Worm (Caenorhabditis elegans) whole organism, L4 larva: ENCODE measurements around the gene R05G6.1.

ENCODE experiments used
- D1046.2 ChIP-seq: fragments of 200-800 bp; sonication (Bioruptor generic); IDR thresholded peaks from 2 replicates; pipeline ENCODE4 v1.3.6; 2022; ENCODE audit warnings: missing genetic modification characterization, missing compliant biosample characterization
- F10B5.3 ChIP-seq: sonication (generic microtip); optimal IDR thresholded peaks from 2 replicates; lab custom pipeline; 2016; ENCODE audit warnings: mild to moderate bottlenecking, missing genetic modification characterization, missing compliant biosample characterization
- F37D6.2 ChIP-seq: sonication (generic microtip); optimal IDR thresholded peaks from 2 replicates; lab custom pipeline; 2016; ENCODE audit warnings: mild to moderate bottlenecking, missing genetic modification characterization, missing compliant biosample characterization
- F49E8.2 ChIP-seq: sonication (generic microtip); optimal IDR thresholded peaks from 2 replicates; lab custom pipeline; 2016; ENCODE audit warnings: missing compliant biosample characterization, mild to moderate bottlenecking, missing genetic modification characterization, borderline replicate concordance
- T20F7.1 ChIP-seq: fragments of 200-800 bp; sonication (Bioruptor generic); optimal IDR thresholded peaks from 2 replicates; lab custom pipeline; 2018; ENCODE audit warnings: mild to moderate bottlenecking, missing genetic modification characterization, missing compliant biosample characterization
- T26A8.4 ChIP-seq: fragments of 200-800 bp; sonication (Bioruptor generic); IDR thresholded peaks from 2 replicates; pipeline ENCODE4 v1.3.6; 2022; ENCODE audit warnings: missing genetic modification characterization, missing compliant biosample characterization
- Y5F2A.4 ChIP-seq: fragments of 200-800 bp; sonication (Bioruptor generic); optimal IDR thresholded peaks from 2 replicates; lab custom pipeline; 2018; ENCODE audit warnings: mild to moderate bottlenecking, missing genetic modification characterization, missing compliant biosample characterization
- ZK337.2 ChIP-seq: fragments of 200-800 bp; sonication (Bioruptor generic); IDR thresholded peaks from 2 replicates; pipeline ENCODE4 v1.3.6; 2022; ENCODE audit warnings: missing genetic modification reagents, missing genetic modification characterization, missing compliant biosample characterization
- aha-1 ChIP-seq: fragments of 150-350 bp; peaks from one replicate; lab custom pipeline; 2014; ENCODE audit warnings: missing biosample characterization, missing genetic modification characterization
- aly-2 ChIP-seq: sonication (generic microtip); optimal IDR thresholded peaks from 2 replicates; lab custom pipeline; 2018; ENCODE audit warnings: missing biosample characterization, missing genetic modification characterization
- ama-1 ChIP-seq: fragments of 150-350 bp; optimal IDR thresholded peaks from 2 replicates; lab custom pipeline; 2014; ENCODE audit warnings: inconsistent platforms, mixed read lengths
- arid-1 ChIP-seq: fragments of 200-800 bp; sonication (Bioruptor generic); conservative IDR thresholded peaks from 2 replicates; pipeline ENCODE4 v1.3.6; 2022; ENCODE audit warnings: missing genetic modification reagents, missing genetic modification characterization, missing compliant biosample characterization
- ceh-20 ChIP-seq: fragments of 200-800 bp; sonication (Bioruptor generic); IDR thresholded peaks from 2 replicates; pipeline ENCODE4 v1.3.6; 2022; ENCODE audit warnings: missing genetic modification reagents, missing genetic modification characterization, missing compliant biosample characterization
- cey-2 ChIP-seq: sonication (generic microtip); optimal IDR thresholded peaks from 3 replicates; lab custom pipeline; 2017; ENCODE audit warnings: missing genetic modification characterization, mild to moderate bottlenecking, missing compliant biosample characterization, antibody characterized with exemption, borderline replicate concordance; ENCODE audit not compliant: insufficient read depth
- daf-16 ChIP-seq, 3 experiments: sonication (generic microtip); optimal IDR thresholded peaks; 2 replicates each; lab custom pipeline; 2016 to 2017; ENCODE audit warnings: missing genetic modification characterization in 3 of 3, missing genetic modification reagents in 3 of 3, mild to moderate bottlenecking in 2 of 3, missing compliant biosample characterization in 2 of 3, missing biosample characterization in 1 of 3, moderate library complexity in 1 of 3
- dmd-6 ChIP-seq: fragments of 200-800 bp; sonication (Bioruptor generic); IDR thresholded peaks from 2 replicates; pipeline ENCODE4 v1.3.6; 2022; ENCODE audit warnings: missing genetic modification reagents, missing genetic modification characterization, missing compliant biosample characterization
- duxl-1 ChIP-seq: sonication (generic microtip); optimal IDR thresholded peaks from 2 replicates; lab custom pipeline; 2016; ENCODE audit warnings: mild to moderate bottlenecking, missing genetic modification characterization, moderate library complexity, missing compliant biosample characterization; ENCODE audit not compliant: poor library complexity
- fos-1 ChIP-seq: fragments of 150-350 bp; optimal IDR thresholded peaks from 2 replicates; lab custom pipeline; 2014; ENCODE audit warnings: missing biosample characterization, missing genetic modification characterization
- hlh-11 ChIP-seq: fragments of 200-800 bp; sonication (Bioruptor generic); optimal IDR thresholded peaks from 2 replicates; lab custom pipeline; 2018; ENCODE audit warnings: mild to moderate bottlenecking, missing genetic modification characterization, missing compliant biosample characterization
- hlh-30 ChIP-seq: sonication (generic microtip); optimal IDR thresholded peaks from 2 replicates; lab custom pipeline; 2017; ENCODE audit warnings: antibody characterized with exemption, mild to moderate bottlenecking, missing genetic modification characterization, missing compliant biosample characterization; ENCODE audit not compliant: insufficient read depth
- lin-1 ChIP-seq: fragments of 200-800 bp; sonication (Bioruptor generic); IDR thresholded peaks from 2 replicates; pipeline ENCODE4 v1.3.6; 2022; ENCODE audit warnings: missing genetic modification reagents, missing genetic modification characterization, missing compliant biosample characterization
- lin-13 ChIP-seq: fragments of 150-350 bp; optimal IDR thresholded peaks from 2 replicates; lab custom pipeline; 2014; ENCODE audit warnings: missing biosample characterization, missing genetic modification reagents, missing genetic modification characterization
- lin-38 ChIP-seq: fragments of 200-800 bp; sonication (Bioruptor generic); IDR thresholded peaks from 2 replicates; pipeline ENCODE4 v1.3.6; 2022; ENCODE audit warnings: missing genetic modification reagents, missing genetic modification characterization, missing compliant biosample characterization
- lir-3 ChIP-seq: sonication (generic microtip); optimal IDR thresholded peaks from 2 replicates; lab custom pipeline; 2016; ENCODE audit warnings: mild to moderate bottlenecking, missing genetic modification characterization, missing compliant biosample characterization
- lsy-2 ChIP-seq, 2 experiments: fragments of 150-350 bp in 1 of 2; sonication (generic microtip) in 1 of 2; optimal IDR thresholded peaks; 2 replicates each; lab custom pipeline; 2014 to 2017; ENCODE audit warnings: missing biosample characterization in 2 of 2, missing genetic modification characterization in 2 of 2
- madf-9 ChIP-seq: fragments of 200-800 bp; sonication (Bioruptor generic); conservative IDR thresholded peaks from 2 replicates; pipeline ENCODE4 v1.3.6; 2022; ENCODE audit warnings: missing genetic modification reagents, missing genetic modification characterization, missing compliant biosample characterization
- mdl-1 ChIP-seq, 2 experiments: fragments of 150-350 bp in 1 of 2; sonication (generic microtip) in 1 of 2; optimal IDR thresholded peaks; 2 replicates each; lab custom pipeline; 2014 to 2017; ENCODE audit warnings: missing biosample characterization in 2 of 2, missing genetic modification characterization in 2 of 2
- mep-1 ChIP-seq: fragments of 150-350 bp; sonication (generic microtip); optimal IDR thresholded peaks from 3 replicates; lab custom pipeline; 2014; ENCODE audit warnings: missing biosample characterization, missing genetic modification characterization
- mes-2 ChIP-seq: sonication (generic microtip); optimal IDR thresholded peaks from 2 replicates; lab custom pipeline; 2016; ENCODE audit warnings: missing genotype, mild to moderate bottlenecking, missing genetic modification characterization, missing compliant biosample characterization; ENCODE audit not compliant: poor library complexity, severe bottlenecking
- nhr-11 ChIP-seq: fragments of 150-350 bp; optimal IDR thresholded peaks from 2 replicates; lab custom pipeline; 2014; ENCODE audit warnings: missing biosample characterization, missing genetic modification characterization
- nhr-25 ChIP-seq: sonication (generic microtip); optimal IDR thresholded peaks from 2 replicates; lab custom pipeline; 2017; ENCODE audit warnings: missing genetic modification characterization, mild to moderate bottlenecking, missing compliant biosample characterization, antibody characterized with exemption, moderate library complexity, borderline replicate concordance; ENCODE audit not compliant: insufficient read depth
- nhr-28 ChIP-seq: fragments of 150-350 bp; optimal IDR thresholded peaks from 2 replicates; lab custom pipeline; 2014; ENCODE audit warnings: missing biosample characterization, missing genetic modification characterization
- nhr-77 ChIP-seq: fragments of 150-350 bp; optimal IDR thresholded peaks from 2 replicates; lab custom pipeline; 2014; ENCODE audit warnings: missing biosample characterization, missing genetic modification characterization
- php-3 ChIP-seq: fragments of 200-800 bp; sonication (Bioruptor generic); IDR thresholded peaks from 2 replicates; pipeline ENCODE4 v1.3.6; 2022; ENCODE audit warnings: missing genetic modification reagents, missing genetic modification characterization, missing compliant biosample characterization
- pqm-1 ChIP-seq: sonication (generic microtip); optimal IDR thresholded peaks from 2 replicates; lab custom pipeline; 2017; ENCODE audit warnings: missing biosample characterization, missing genetic modification characterization
- rbr-2 ChIP-seq: sonication (generic microtip); optimal IDR thresholded peaks from 2 replicates; lab custom pipeline; 2016; ENCODE audit warnings: missing genotype, missing genetic modification characterization, missing compliant biosample characterization
- spr-3 ChIP-seq: fragments of 200-800 bp; sonication (Bioruptor generic); optimal IDR thresholded peaks from 2 replicates; lab custom pipeline; 2018; ENCODE audit warnings: mild to moderate bottlenecking, missing genetic modification characterization, missing compliant biosample characterization
- tag-97 ChIP-seq: fragments of 200-800 bp; sonication (Bioruptor generic); IDR thresholded peaks from 2 replicates; pipeline ENCODE4 v1.3.6; 2022; ENCODE audit warnings: missing genetic modification characterization, missing compliant biosample characterization
- unc-39 ChIP-seq: sonication (generic microtip); optimal IDR thresholded peaks from 2 replicates; lab custom pipeline; 2017; ENCODE audit warnings: missing biosample characterization, missing genetic modification characterization
- unc-62 ChIP-seq, 3 experiments: fragments of 150-350 bp in 1 of 3; sonication (generic microtip); optimal IDR thresholded peaks in 2 of 3; peaks in 1 of 3; 1 replicate in 1 of 3; 2 replicates in 2 of 3; lab custom pipeline; 2014 to 2017; ENCODE audit warnings: missing biosample characterization in 3 of 3, missing genetic modification characterization in 3 of 3, missing genetic modification reagents in 3 of 3, missing genotype in 1 of 3
- zag-1 ChIP-seq: fragments of 150-350 bp; optimal IDR thresholded peaks from 2 replicates; lab custom pipeline; 2014; ENCODE audit warnings: missing biosample characterization, missing genetic modification characterization
- zfp-2 ChIP-seq: sonication (generic microtip); optimal IDR thresholded peaks from 2 replicates; lab custom pipeline; 2016; ENCODE audit warnings: mild to moderate bottlenecking, missing genetic modification characterization, missing compliant biosample characterization
- zfp-3 ChIP-seq: fragments of 200-800 bp; sonication (Bioruptor generic); conservative IDR thresholded peaks from 2 replicates; pipeline ENCODE4 v1.3.6; 2022; ENCODE audit warnings: missing genetic modification reagents, missing genetic modification characterization, missing compliant biosample characterization
- zip-11 ChIP-seq: fragments of 200-800 bp; sonication (Bioruptor generic); IDR thresholded peaks from 2 replicates; pipeline ENCODE4 v1.3.6; 2022; ENCODE audit warnings: missing genetic modification characterization, missing compliant biosample characterization
- zip-2 ChIP-seq: fragments of 150-350 bp; optimal IDR thresholded peaks from 2 replicates; lab custom pipeline; 2014; ENCODE audit warnings: missing biosample characterization, missing genetic modification characterization
- ztf-7 ChIP-seq: fragments of 150-350 bp; optimal IDR thresholded peaks from 2 replicates; lab custom pipeline; 2014; ENCODE audit warnings: missing biosample characterization, missing genetic modification characterization

Gene R05G6.1

DNA sequence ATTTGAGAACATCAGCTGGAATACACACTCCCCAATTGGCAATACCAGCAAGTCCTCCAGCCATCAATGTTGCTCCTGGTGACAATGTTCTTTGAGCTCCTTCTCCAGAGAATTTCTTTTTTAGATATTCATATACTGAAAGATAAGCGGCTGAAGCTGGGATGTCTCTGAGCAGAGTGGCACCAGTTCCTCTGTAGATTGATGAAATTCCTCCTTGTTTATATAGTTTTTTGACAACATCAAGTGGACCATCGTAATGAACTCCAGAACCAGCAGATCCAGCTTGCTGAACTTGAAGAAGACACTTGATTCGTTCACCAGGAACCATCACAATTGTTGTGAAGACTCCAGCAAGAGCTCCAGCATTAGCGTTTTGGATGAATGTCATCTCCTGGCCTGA is 19.6 kb downstream of the R05G6.1 start:
- TF ChIP-seq unc-62 (GFP tag; optimal IDR thresholded peaks at IDR 0.05 in 1 of 2; lab: Kevin White, UChicago) (peak in 1 of 2 experiments; percentile 74), unc-62 (tag; optimal IDR thresholded peaks at IDR 0.05; lab: Kevin White, UChicago) (no peak), aha-1 (peak; percentile 70), unc-39 (tag; lab: Kevin White, UChicago) (no peak)
- TF ChIP-seq, all 104 proteins: peak for 2

DNA sequence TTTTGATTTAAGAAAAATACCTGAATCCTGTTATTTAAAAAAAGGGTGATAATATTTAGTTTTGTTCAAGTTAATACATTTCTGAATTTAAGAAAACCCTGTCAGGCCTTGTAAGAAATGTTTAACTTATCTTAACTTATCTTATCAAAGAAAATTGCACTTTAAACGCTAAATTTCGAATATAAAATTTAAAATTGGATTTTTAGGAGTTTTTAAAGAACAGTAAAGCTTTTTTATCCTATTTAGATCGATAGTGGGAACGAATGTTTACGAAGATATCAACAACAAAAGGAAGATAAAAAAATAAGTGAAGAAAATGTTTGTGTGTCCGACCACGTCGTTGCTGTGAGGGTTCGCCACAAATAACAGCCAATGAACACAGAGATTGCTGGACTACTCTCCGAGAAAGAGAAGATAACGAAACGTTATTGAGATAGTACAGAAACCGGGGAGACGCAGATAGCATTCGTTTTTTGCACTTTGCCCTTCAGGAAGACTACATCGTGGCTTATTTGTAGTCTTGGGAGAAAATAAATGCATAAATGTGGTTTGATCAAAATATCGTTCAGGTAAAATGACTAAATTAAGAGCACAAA is 20.6 kb downstream of the R05G6.1 start, which contains the start of gene dif-1:
dif-1 (minus strand) TSS at position 51 of the 596 bp plus-strand sequence.
- TF ChIP-seq nhr-25 (tag; lab: Kevin White, UChicago) (no peak), lsy-2 (tag; optimal IDR thresholded peaks at IDR 0.05; lab: Kevin White, UChicago) (peak in 1 of 2 experiments; percentile 40), lir-3 (tag; lab: Kevin White, UChicago) (no peak), cey-2 (tag; lab: Kevin White, UChicago) (no peak), daf-16 (GFP tag; optimal IDR thresholded peaks at IDR 0.05; lab: Kevin White, UChicago) (peak in 1 of 2 experiments; percentile 78), daf-16 (tag; optimal IDR thresholded peaks at IDR 0.05; lab: Kevin White, UChicago) (peak; percentile 92), unc-62 (GFP tag; optimal IDR thresholded peaks at IDR 0.05 in 1 of 2; lab: Kevin White, UChicago) (peak in 1 of 2 experiments; percentile 89), unc-62 (tag; optimal IDR thresholded peaks at IDR 0.05; lab: Kevin White, UChicago) (no peak), ztf-7 (tag; lab: Kevin White, UChicago) (no peak), fos-1 (tag; lab: Kevin White, UChicago) (no peak), ceh-20 (GFP tag; lab: Robert Waterston, UW) (no peak), arid-1 (GFP tag; lab: Robert Waterston, UW) (no peak), zfp-2 (tag; lab: Kevin White, UChicago) (no peak), lin-1 (GFP tag; lab: Robert Waterston, UW) (no peak), unc-39 (tag; lab: Kevin White, UChicago) (no peak), zag-1 (tag; lab: Kevin White, UChicago) (no peak), zip-2 (tag; lab: Kevin White, UChicago) (no peak), hlh-11 (peak; percentile 73), T26A8.4 (GFP tag; lab: Robert Waterston, UW) (no peak), ZK337.2 (no peak), tag-97 (GFP tag; lab: Robert Waterston, UW) (no peak), spr-3 (GFP tag; lab: Kevin White, UChicago) (no peak), dmd-6 (GFP tag; lab: Robert Waterston, UW) (peak; percentile 63), aly-2 (no peak), nhr-77 (tag; lab: Kevin White, UChicago) (peak; percentile 66), Y5F2A.4 (GFP tag; lab: Kevin White, UChicago) (no peak), pqm-1 (peak; percentile 58), lin-38 (GFP tag; lab: Robert Waterston, UW) (peak; percentile 48), F37D6.2 (no peak), ama-1 (lab: Kevin White, UChicago) (peak; percentile 45), D1046.2 (GFP tag; lab: Robert Waterston, UW) (no peak), mes-2 (peak; percentile 52), lin-13 (GFP tag; lab: Kevin White, UChicago) (peak; percentile 31), madf-9 (GFP tag; lab: Robert Waterston, UW) (no peak), hlh-30 (tag; lab: Kevin White, UChicago) (peak; percentile 27), F49E8.2 (tag; lab: Kevin White, UChicago) (no peak), zfp-3 (no peak), mdl-1 (tag; optimal IDR thresholded peaks at IDR 0.05; lab: Kevin White, UChicago) (peak in 1 of 2 experiments; percentile 33), F10B5.3 (no peak), php-3 (GFP tag; lab: Robert Waterston, UW) (0 out of 2 replicates have a peak, but pooled peaks have one; percentile 9), aha-1 (no peak), nhr-28 (tag; lab: Kevin White, UChicago) (peak; percentile 96), rbr-2 (peak; percentile 9), mep-1 (peak; percentile 66), duxl-1 (no peak), zip-11 (GFP tag; lab: Robert Waterston, UW) (no peak), nhr-11 (tag; lab: Kevin White, UChicago) (peak; percentile 67), T20F7.1 (GFP tag; lab: Kevin White, UChicago) (peak; percentile 69)
